Worm (Caenorhabditis elegans) whole organism, L1 larva: Measurements from ENCODE around the gene F59E11.7.

ENCODE experiments used
- C16A3.4 ChIP-seq: fragments of 150-350 bp; optimal IDR thresholded peaks from 2 replicates; lab custom pipeline; 2014; ENCODE audit warnings: missing biosample characterization, missing genetic modification characterization
- C34B4.2 ChIP-seq: sonication (generic microtip); optimal IDR thresholded peaks from 2 replicates; lab custom pipeline; 2017; ENCODE audit warnings: mild to moderate bottlenecking, missing genetic modification characterization, missing compliant biosample characterization
- aha-1 ChIP-seq: fragments of 150-350 bp; optimal IDR thresholded peaks from 2 replicates; lab custom pipeline; 2014; ENCODE audit warnings: missing biosample characterization, missing genetic modification characterization
- aly-2 ChIP-seq: fragments of 150-350 bp; optimal IDR thresholded peaks from 2 replicates; lab custom pipeline; 2014; ENCODE audit warnings: missing biosample characterization, missing genetic modification characterization
- ama-1 ChIP-seq: fragments of 150-350 bp; optimal IDR thresholded peaks from 2 replicates; lab custom pipeline; 2014
- blmp-1 ChIP-seq: fragments of 150-350 bp; optimal IDR thresholded peaks from 2 replicates; lab custom pipeline; 2014; ENCODE audit warnings: missing biosample characterization, missing genetic modification characterization
- ceh-8 ChIP-seq: fragments of 200-800 bp; sonication (Bioruptor generic); optimal IDR thresholded peaks from 2 replicates; lab custom pipeline; 2018; ENCODE audit warnings: mild to moderate bottlenecking, missing genetic modification characterization, moderate library complexity, missing compliant biosample characterization
- ceh-82 ChIP-seq, 3 experiments: fragments of 150-350 bp in 1 of 3; sonication (generic microtip) in 2 of 3; optimal IDR thresholded peaks; 2 replicates each; lab custom pipeline; 2014 to 2017; ENCODE audit warnings: missing biosample characterization in 3 of 3, missing genetic modification characterization in 3 of 3
- ceh-88 ChIP-seq: fragments of 200-800 bp; sonication (Bioruptor generic); IDR thresholded peaks from 2 replicates; pipeline ENCODE4 v1.3.6; 2022; ENCODE audit warnings: missing genetic modification characterization, missing compliant biosample characterization
- ceh-90 ChIP-seq: sonication (generic microtip); optimal IDR thresholded peaks from 2 replicates; lab custom pipeline; 2016; ENCODE audit warnings: missing genetic modification characterization, missing compliant biosample characterization
- dsc-1 ChIP-seq: sonication (generic microtip); optimal IDR thresholded peaks from 2 replicates; lab custom pipeline; 2016; ENCODE audit warnings: mild to moderate bottlenecking, missing genetic modification characterization, missing compliant biosample characterization
- efl-3 ChIP-seq: fragments of 200-800 bp; sonication (Bioruptor generic); optimal IDR thresholded peaks from 2 replicates; lab custom pipeline; 2018; ENCODE audit warnings: mild to moderate bottlenecking, missing genetic modification characterization, missing compliant biosample characterization
- elt-2 ChIP-seq: sonication (generic microtip); optimal IDR thresholded peaks from 2 replicates; lab custom pipeline; 2016; ENCODE audit warnings: missing genetic modification characterization, mild to moderate bottlenecking, inconsistent platforms, missing compliant biosample characterization, missing genetic modification reagents
- ets-5 ChIP-seq: fragments of 200-800 bp; sonication (Bioruptor generic); IDR thresholded peaks from 2 replicates; pipeline ENCODE4 v1.3.6; 2022; ENCODE audit warnings: missing genetic modification characterization, missing compliant biosample characterization
- fkh-4 ChIP-seq: sonication (generic microtip); optimal IDR thresholded peaks from 2 replicates; lab custom pipeline; 2016; ENCODE audit warnings: missing compliant biosample characterization, missing genetic modification characterization, borderline replicate concordance
- fkh-8 ChIP-seq: sonication (generic microtip); optimal IDR thresholded peaks from 2 replicates; lab custom pipeline; 2016; ENCODE audit warnings: mild to moderate bottlenecking, missing genetic modification characterization, missing compliant biosample characterization
- fos-1 ChIP-seq: fragments of 150-350 bp; optimal IDR thresholded peaks from 2 replicates; lab custom pipeline; 2014; ENCODE audit warnings: missing biosample characterization, missing genetic modification characterization
- grh-1 ChIP-seq: fragments of 200-800 bp; sonication (Bioruptor generic); IDR thresholded peaks from 2 replicates; pipeline ENCODE4 v1.3.6; 2022; ENCODE audit warnings: missing genetic modification reagents, missing genetic modification characterization, missing compliant biosample characterization
- hlh-17 ChIP-seq: fragments of 200-800 bp; sonication (Bioruptor generic); optimal IDR thresholded peaks from 2 replicates; lab custom pipeline; 2018; ENCODE audit warnings: missing genetic modification characterization, mild to moderate bottlenecking, missing compliant biosample characterization, moderate library complexity, borderline replicate concordance
- hpl-2 ChIP-seq: fragments of 150-350 bp; optimal IDR thresholded peaks from 2 replicates; lab custom pipeline; 2014; ENCODE audit warnings: missing biosample characterization, missing genetic modification reagents, missing genetic modification characterization
- isw-1 ChIP-seq: fragments of 200-800 bp; sonication (Bioruptor generic); IDR thresholded peaks from 2 replicates; pipeline ENCODE4 v1.3.6; 2022; ENCODE audit warnings: missing genetic modification characterization, missing compliant biosample characterization
- lin-13 ChIP-seq: fragments of 150-350 bp; optimal IDR thresholded peaks from 2 replicates; lab custom pipeline; 2014; ENCODE audit warnings: missing biosample characterization, missing genetic modification reagents, missing genetic modification characterization
- lin-14 ChIP-seq: fragments of 200-800 bp; sonication (Bioruptor generic); optimal IDR thresholded peaks from 2 replicates; lab custom pipeline; 2018; ENCODE audit warnings: mild to moderate bottlenecking, missing genetic modification characterization, moderate library complexity, missing compliant biosample characterization
- lin-15B ChIP-seq: fragments of 150-350 bp; sonication (generic microtip); optimal IDR thresholded peaks from 3 replicates; lab custom pipeline; 2014; ENCODE audit warnings: missing biosample characterization, missing genetic modification characterization
- lin-39 ChIP-seq: fragments of 150-350 bp; optimal IDR thresholded peaks from 2 replicates; lab custom pipeline; 2014; ENCODE audit warnings: missing biosample characterization, missing genetic modification reagents, missing genetic modification characterization
- lir-3 ChIP-seq: sonication (generic microtip); optimal IDR thresholded peaks from 2 replicates; lab custom pipeline; 2016; ENCODE audit warnings: mild to moderate bottlenecking, missing genetic modification characterization, moderate library complexity, missing compliant biosample characterization; ENCODE audit not compliant: poor library complexity
- mep-1 ChIP-seq: fragments of 150-350 bp; optimal IDR thresholded peaks from 2 replicates; lab custom pipeline; 2014; ENCODE audit warnings: missing biosample characterization, missing genetic modification characterization
- nhr-11 ChIP-seq: fragments of 150-350 bp; optimal IDR thresholded peaks from 2 replicates; lab custom pipeline; 2014; ENCODE audit warnings: missing biosample characterization, missing genetic modification characterization
- nhr-12 ChIP-seq: sonication (generic microtip); optimal IDR thresholded peaks from 2 replicates; lab custom pipeline; 2017; ENCODE audit warnings: missing biosample characterization, missing genetic modification characterization
- nhr-237 ChIP-seq: fragments of 150-350 bp; optimal IDR thresholded peaks from 2 replicates; lab custom pipeline; 2014; ENCODE audit warnings: missing biosample characterization, missing genetic modification characterization
- nhr-76 ChIP-seq: sonication (generic microtip); optimal IDR thresholded peaks from 2 replicates; lab custom pipeline; 2017; ENCODE audit warnings: missing biosample characterization, missing genetic modification characterization
- nhr-84 ChIP-seq: sonication (generic microtip); optimal IDR thresholded peaks from 2 replicates; lab custom pipeline; 2017; ENCODE audit warnings: missing biosample characterization, missing genetic modification characterization
- nhr-85 ChIP-seq: sonication (generic microtip); peaks from one replicate; lab custom pipeline; 2016; ENCODE audit warnings: missing genetic modification characterization, inconsistent platforms, missing compliant biosample characterization
- nhr-90 ChIP-seq: sonication (generic microtip); optimal IDR thresholded peaks from 2 replicates; lab custom pipeline; 2016; ENCODE audit warnings: mild to moderate bottlenecking, missing genetic modification characterization, missing compliant biosample characterization; ENCODE audit not compliant: poor library complexity
- pax-3 ChIP-seq: fragments of 200-800 bp; sonication (Bioruptor generic); optimal IDR thresholded peaks from 2 replicates; lab custom pipeline; 2018; ENCODE audit warnings: mild to moderate bottlenecking, missing genetic modification characterization, moderate library complexity, missing compliant biosample characterization
- pqm-1 ChIP-seq: sonication (generic microtip); optimal IDR thresholded peaks from 3 replicates; lab custom pipeline; 2017; ENCODE audit warnings: missing biosample characterization, missing genetic modification characterization
- rnt-1 ChIP-seq: sonication (generic microtip); optimal IDR thresholded peaks from 2 replicates; lab custom pipeline; 2016; ENCODE audit warnings: mild to moderate bottlenecking, missing genetic modification characterization, moderate library complexity, missing compliant biosample characterization
- skn-1 ChIP-seq: fragments of 150-350 bp; optimal IDR thresholded peaks from 2 replicates; lab custom pipeline; 2014; ENCODE audit warnings: missing biosample characterization, missing genetic modification characterization
- snpc-4 ChIP-seq: fragments of 150-350 bp; optimal IDR thresholded peaks from 2 replicates; lab custom pipeline; 2014; ENCODE audit warnings: missing biosample characterization, missing genetic modification characterization
- snu-23 ChIP-seq: sonication (generic microtip); optimal IDR thresholded peaks from 2 replicates; lab custom pipeline; 2016; ENCODE audit warnings: missing genetic modification characterization, missing compliant biosample characterization
- sptf-1 ChIP-seq: fragments of 150-350 bp; optimal IDR thresholded peaks from 2 replicates; lab custom pipeline; 2014; ENCODE audit warnings: missing biosample characterization, missing genetic modification characterization
- sup-37 ChIP-seq: fragments of 200-800 bp; sonication (Bioruptor generic); optimal IDR thresholded peaks from 2 replicates; lab custom pipeline; 2018; ENCODE audit warnings: mild to moderate bottlenecking, missing genetic modification characterization, missing compliant biosample characterization
- tbx-2 ChIP-seq: sonication (generic microtip); optimal IDR thresholded peaks from 2 replicates; lab custom pipeline; 2016; ENCODE audit warnings: missing genetic modification characterization, missing compliant biosample characterization
- tlp-1 ChIP-seq: fragments of 150-350 bp; optimal IDR thresholded peaks from 2 replicates; lab custom pipeline; 2014; ENCODE audit warnings: missing biosample characterization, missing genetic modification characterization
- unc-30 ChIP-seq: sonication (generic microtip); optimal IDR thresholded peaks from 2 replicates; lab custom pipeline; 2017; ENCODE audit warnings: missing biosample characterization, missing genetic modification characterization
- zip-4 ChIP-seq: fragments of 200-800 bp; sonication (Bioruptor generic); optimal IDR thresholded peaks from 2 replicates; lab custom pipeline; 2018; ENCODE audit warnings: mild to moderate bottlenecking, missing genetic modification characterization, moderate library complexity, missing compliant biosample characterization
- ztf-4 ChIP-seq: fragments of 150-350 bp; optimal IDR thresholded peaks from 2 replicates; lab custom pipeline; 2014; ENCODE audit warnings: missing biosample characterization, missing genetic modification characterization

The F59E11.7 gene

ce11 chrV:8994801-8995200, 4.8 kb downstream of the F59E11.7 start, which contains the start of gene F59E11.5:
Gene F59E11.5 (plus strand): TSS chrV:8995101.
- TF ChIP-seq fkh-4 (tag; lab: Kevin White, UChicago) (no peak), snu-23 (GFP tag; lab: Kevin White, UChicago) (no peak), rnt-1 (tag; lab: Kevin White, UChicago) (no peak), ceh-8 (GFP tag; lab: Kevin White, UChicago) (no peak), nhr-237 (tag; lab: Kevin White, UChicago) (no peak), ztf-4 (no peak), hpl-2 (GFP tag; lab: Kevin White, UChicago) (no peak)

ce11 chrV:9001175-9001574, 11.1 kb downstream of the F59E11.7 start, which contains the start of gene F59E11.2:
Gene F59E11.2 (plus strand): TSS chrV:9001475.
- no peak for TF ChIP-seq lin-14 (GFP tag; lab: Kevin White, UChicago)
- TF ChIP-seq ceh-82 (tag; optimal IDR thresholded peaks at IDR 0.05; lab: Kevin White, UChicago) = no peak
- TF ChIP-seq ceh-8 (GFP tag; lab: Kevin White, UChicago) = no peak
- no peak for TF ChIP-seq ets-5 (GFP tag; lab: Robert Waterston, UW)
- no peak for TF ChIP-seq nhr-85
- TF ChIP-seq C34B4.2 (tag; lab: Kevin White, UChicago) = no peak
- TF ChIP-seq zip-4 (GFP tag; lab: Kevin White, UChicago) = no peak
- TF ChIP-seq lin-39 (tag; lab: Kevin White, UChicago) = no peak
- TF ChIP-seq sptf-1 (tag; lab: Kevin White, UChicago) = no peak

- no peak for TF ChIP-seq pax-3
- TF ChIP-seq zip-4 (GFP tag; lab: Kevin White, UChicago) = no peak
- no peak for TF ChIP-seq elt-2 (tag; lab: Kevin White, UChicago)
- TF ChIP-seq tbx-2 = no peak
- TF ChIP-seq sup-37 (GFP tag; lab: Kevin White, UChicago) = no peak
- TF ChIP-seq nhr-76 = no peak
- no peak for TF ChIP-seq snpc-4 (tag; lab: Kevin White, UChicago)
- TF ChIP-seq lin-39 (tag; lab: Kevin White, UChicago) = no peak
- TF ChIP-seq ama-1 (lab: Kevin White, UChicago) = no peak
- no peak for TF ChIP-seq grh-1
- no peak for TF ChIP-seq fkh-8 (tag; lab: Kevin White, UChicago)
- TF ChIP-seq tlp-1 (tag; lab: Kevin White, UChicago) = no peak
- no peak for TF ChIP-seq pqm-1 (tag; lab: Kevin White, UChicago)
- TF ChIP-seq unc-30 (tag; lab: Kevin White, UChicago) = no peak
- TF ChIP-seq isw-1 = no peak
- TF ChIP-seq dsc-1 (tag; lab: Kevin White, UChicago) = no peak
- TF ChIP-seq lir-3 (tag; lab: Kevin White, UChicago) = no peak
- no peak for TF ChIP-seq mep-1 (tag; lab: Kevin White, UChicago)
These were observed 13.2 kb downstream of the F59E11.7 start, which contains the start of gene srx-1 for ce11 chrV:9003291-9003690. Gene srx-1 (plus strand): TSS chrV:9003672.

ce11 chrV:9005243-9005642, 15.2 kb downstream of the F59E11.7 start, which contains the start of gene srx-3:
Gene srx-3 (plus strand): TSS chrV:9005543.
- TF ChIP-seq fos-1 (no peak), hlh-17 (GFP tag; lab: Kevin White, UChicago) (no peak), ceh-90 (tag; lab: Kevin White, UChicago) (no peak), ceh-88 (GFP tag; lab: Robert Waterston, UW) (no peak)

- TF ChIP-seq lin-13 (no peak), blmp-1 (tag; lab: Kevin White, UChicago) (no peak), pqm-1 (tag; lab: Kevin White, UChicago) (no peak), fos-1 (no peak), nhr-84 (no peak), nhr-90 (tag; lab: Kevin White, UChicago) (no peak), nhr-85 (no peak), aha-1 (tag; lab: Kevin White, UChicago) (no peak), nhr-11 (tag; lab: Kevin White, UChicago) (no peak), skn-1 (no peak), lin-15B (tag; lab: Kevin White, UChicago) (no peak), nhr-12 (tag; lab: Kevin White, UChicago) (no peak), aly-2 (tag; lab: Kevin White, UChicago) (no peak), ceh-82 (tag; optimal IDR thresholded peaks at IDR 0.05; lab: Kevin White, UChicago) (no peak), C16A3.4 (no peak), lin-39 (tag; lab: Kevin White, UChicago) (no peak), efl-3 (GFP tag; lab: Kevin White, UChicago) (no peak), snu-23 (GFP tag; lab: Kevin White, UChicago) (no peak)
These were observed 19.1 kb downstream of the F59E11.7 start, which contains the start of gene srx-2 for ce11 chrV:9009175-9009574. Gene srx-2 (plus strand): TSS chrV:9009475.
